Worm (Caenorhabditis elegans) whole organism, young adult: ENCODE data around the gene sart-3.

Experiments
- B0019.2 ChIP-seq: fragments of 200-800 bp; sonication (Bioruptor generic); conservative IDR thresholded peaks from 2 replicates; pipeline ENCODE4 v1.3.6; 2022; ENCODE audit warnings: missing genetic modification reagents, missing genetic modification characterization, missing compliant biosample characterization
- B0035.1 ChIP-seq: sonication (generic microtip); optimal IDR thresholded peaks from 2 replicates; lab custom pipeline; 2016; ENCODE audit warnings: missing genetic modification characterization, mild to moderate bottlenecking, missing compliant biosample characterization, missing genotype, missing genetic modification reagents
- C06A6.2 ChIP-seq: fragments of 200-800 bp; sonication (Bioruptor generic); conservative IDR thresholded peaks from 2 replicates; pipeline ENCODE4 v1.3.6; 2022; ENCODE audit warnings: missing genetic modification characterization, missing compliant biosample characterization
- D2030.7 ChIP-seq: fragments of 200-800 bp; sonication (Bioruptor generic); IDR thresholded peaks from 2 replicates; pipeline ENCODE4 v1.3.6; 2022; ENCODE audit warnings: missing genetic modification reagents, missing genetic modification characterization, missing compliant biosample characterization
- F33H1.4 ChIP-seq: fragments of 200-800 bp; sonication (Bioruptor generic); IDR thresholded peaks from 2 replicates; pipeline ENCODE4 v1.3.6; 2022; ENCODE audit warnings: missing genetic modification reagents, missing genetic modification characterization, missing compliant biosample characterization
- F52B5.7 ChIP-seq: sonication (generic microtip); optimal IDR thresholded peaks from 2 replicates; lab custom pipeline; 2016; ENCODE audit warnings: mild to moderate bottlenecking, missing genetic modification characterization, missing compliant biosample characterization
- T26A5.8 ChIP-seq: sonication (generic microtip); optimal IDR thresholded peaks from 2 replicates; lab custom pipeline; 2016; ENCODE audit warnings: missing genetic modification characterization, missing compliant biosample characterization
- Y53F4B.3 ChIP-seq: fragments of 200-800 bp; sonication (Bioruptor generic); IDR thresholded peaks from 2 replicates; pipeline ENCODE4 v1.3.6; 2022; ENCODE audit warnings: missing genetic modification reagents, missing genetic modification characterization, missing compliant biosample characterization
- Y95B8A.8 ChIP-seq: fragments of 200-800 bp; sonication (Bioruptor generic); IDR thresholded peaks from 2 replicates; pipeline ENCODE4 v1.3.6; 2022; ENCODE audit warnings: missing genetic modification reagents, missing genetic modification characterization, missing compliant biosample characterization
- ZK185.1 ChIP-seq: sonication (generic microtip); optimal IDR thresholded peaks from 2 replicates; lab custom pipeline; 2016; ENCODE audit warnings: mild to moderate bottlenecking, missing genetic modification characterization, missing compliant biosample characterization; ENCODE audit not compliant: poor library complexity, severe bottlenecking
- aptf-3 ChIP-seq: fragments of 200-800 bp; sonication (Bioruptor generic); IDR thresholded peaks from 2 replicates; pipeline ENCODE4 v1.3.6; 2022; ENCODE audit warnings: missing genetic modification characterization, missing compliant biosample characterization
- attf-3 ChIP-seq: fragments of 200-800 bp; sonication (Bioruptor generic); conservative IDR thresholded peaks from 2 replicates; pipeline ENCODE4 v1.3.6; 2022; ENCODE audit warnings: missing genetic modification reagents, missing genetic modification characterization, missing compliant biosample characterization
- attf-5 ChIP-seq: fragments of 200-800 bp; sonication (Bioruptor generic); optimal IDR thresholded peaks from 2 replicates; lab custom pipeline; 2018; ENCODE audit warnings: mild to moderate bottlenecking, missing genetic modification characterization, missing compliant biosample characterization
- cebp-1 ChIP-seq, 2 experiments: fragments of 200-800 bp in 1 of 2; sonication (Bioruptor generic) in 1 of 2; sonication (generic microtip) in 1 of 2; IDR thresholded peaks in 1 of 2; optimal IDR thresholded peaks in 1 of 2; 2 replicates each; pipeline versions ENCODE4 v1.3.6 to Lab custom; 2017 to 2022; ENCODE audit warnings: missing compliant biosample characterization in 2 of 2, missing genetic modification characterization in 2 of 2, mild to moderate bottlenecking in 1 of 2, missing genetic modification reagents in 1 of 2, moderate library complexity in 1 of 2
- ceh-40 ChIP-seq: fragments of 200-800 bp; sonication (Bioruptor generic); IDR thresholded peaks from 2 replicates; pipeline ENCODE4 v1.3.6; 2022; ENCODE audit warnings: missing genetic modification characterization, missing compliant biosample characterization
- chd-7 ChIP-seq: sonication (generic microtip); optimal IDR thresholded peaks from 2 replicates; lab custom pipeline; 2016; ENCODE audit warnings: mild to moderate bottlenecking, missing genetic modification characterization, moderate library complexity, missing compliant biosample characterization
- egrh-3 ChIP-seq: fragments of 200-800 bp; sonication (Bioruptor generic); IDR thresholded peaks from 2 replicates; pipeline ENCODE4 v1.3.6; 2022; ENCODE audit warnings: missing genetic modification reagents, missing genetic modification characterization, missing compliant biosample characterization
- ekl-4 ChIP-seq: fragments of 200-800 bp; sonication (Bioruptor generic); IDR thresholded peaks from 2 replicates; pipeline ENCODE4 v1.3.6; 2022; ENCODE audit warnings: missing genetic modification reagents, missing genetic modification characterization, missing compliant biosample characterization
- hlh-26 ChIP-seq: fragments of 200-800 bp; sonication (Bioruptor generic); conservative IDR thresholded peaks from 2 replicates; pipeline ENCODE4 v1.3.6; 2022; ENCODE audit warnings: missing genetic modification reagents, missing genetic modification characterization, missing compliant biosample characterization
- hmg-1.2 ChIP-seq: fragments of 200-800 bp; sonication (Bioruptor generic); IDR thresholded peaks from 2 replicates; pipeline ENCODE4 v1.3.6; 2022; ENCODE audit warnings: missing genetic modification reagents, missing genetic modification characterization, missing compliant biosample characterization
- lin-26 ChIP-seq: fragments of 200-800 bp; sonication (Bioruptor generic); IDR thresholded peaks from 2 replicates; pipeline ENCODE4 v1.3.6; 2022; ENCODE audit warnings: missing genetic modification reagents, missing genetic modification characterization, missing compliant biosample characterization
- lin-35 ChIP-seq, 3 experiments: fragments of 150-350 bp in 2 of 3; sonication (generic microtip) in 1 of 3; optimal IDR thresholded peaks; 2 replicates each; lab custom pipeline; 2014 to 2018; ENCODE audit warnings: missing biosample characterization in 3 of 3, missing genetic modification characterization in 3 of 3, missing genetic modification reagents in 3 of 3
- lin-40 ChIP-seq: sonication (generic microtip); optimal IDR thresholded peaks from 2 replicates; lab custom pipeline; 2016; ENCODE audit warnings: missing genetic modification characterization, mild to moderate bottlenecking, missing compliant biosample characterization, missing genotype, missing genetic modification reagents
- lsl-1 ChIP-seq: fragments of 200-800 bp; sonication (Bioruptor generic); optimal IDR thresholded peaks from 2 replicates; lab custom pipeline; 2018; ENCODE audit warnings: mild to moderate bottlenecking, missing genetic modification characterization, moderate library complexity, missing compliant biosample characterization
- madf-3 ChIP-seq: fragments of 200-800 bp; sonication (Bioruptor generic); IDR thresholded peaks from 2 replicates; pipeline ENCODE4 v1.3.6; 2022; ENCODE audit warnings: missing genetic modification reagents, missing genetic modification characterization, missing compliant biosample characterization
- madf-6 ChIP-seq: fragments of 200-800 bp; sonication (Bioruptor generic); IDR thresholded peaks from 2 replicates; pipeline ENCODE4 v1.3.6; 2022; ENCODE audit warnings: missing genetic modification reagents, missing genetic modification characterization, missing compliant biosample characterization
- madf-8 ChIP-seq: fragments of 200-800 bp; sonication (Bioruptor generic); conservative IDR thresholded peaks from 2 replicates; pipeline ENCODE4 v1.3.6; 2022; ENCODE audit warnings: missing genetic modification reagents, missing genetic modification characterization, missing compliant biosample characterization
- mcd-1 ChIP-seq: fragments of 200-800 bp; sonication (Bioruptor generic); IDR thresholded peaks from 2 replicates; pipeline ENCODE4 v1.3.6; 2022; ENCODE audit warnings: missing genetic modification reagents, missing genetic modification characterization, missing compliant biosample characterization
- mel-28 ChIP-seq: sonication (generic microtip); optimal IDR thresholded peaks from 2 replicates; lab custom pipeline; 2016; ENCODE audit warnings: borderline replicate concordance, mild to moderate bottlenecking, missing genetic modification characterization, missing compliant biosample characterization
- mes-4 ChIP-seq: sonication (generic microtip); optimal IDR thresholded peaks from 2 replicates; lab custom pipeline; 2016; ENCODE audit warnings: missing genotype, missing genetic modification characterization, missing compliant biosample characterization
- nfyb-1 ChIP-seq: fragments of 200-800 bp; sonication (Bioruptor generic); IDR thresholded peaks from 2 replicates; pipeline ENCODE4 v1.3.6; 2022; ENCODE audit warnings: missing genetic modification reagents, missing genetic modification characterization, missing compliant biosample characterization
- nhr-120 ChIP-seq: fragments of 200-800 bp; sonication (Bioruptor generic); IDR thresholded peaks from 2 replicates; pipeline ENCODE4 v1.3.6; 2022; ENCODE audit warnings: missing genetic modification characterization, missing compliant biosample characterization
- nhr-80 ChIP-seq: sonication (generic microtip); optimal IDR thresholded peaks from 2 replicates; lab custom pipeline; 2016; ENCODE audit warnings: missing genetic modification characterization, missing compliant biosample characterization
- pbrm-1 ChIP-seq: fragments of 200-800 bp; sonication (Bioruptor generic); IDR thresholded peaks from 2 replicates; pipeline ENCODE4 v1.3.6; 2022; ENCODE audit warnings: missing genetic modification reagents, missing genetic modification characterization, missing compliant biosample characterization
- repo-1 ChIP-seq: sonication (generic microtip); optimal IDR thresholded peaks from 2 replicates; lab custom pipeline; 2017; ENCODE audit warnings: mild to moderate bottlenecking, missing genetic modification characterization, missing compliant biosample characterization
- rpc-1 ChIP-seq, 2 experiments: fragments of 150-350 bp in 1 of 2; sonication (generic microtip) in 1 of 2; optimal IDR thresholded peaks; 2 replicates each; lab custom pipeline; 2014 to 2018; ENCODE audit warnings: missing biosample characterization in 1 of 2, missing genetic modification characterization in 1 of 2, missing genetic modification reagents in 1 of 2, missing genotype in 1 of 2
- snpc-1.1 ChIP-seq: sonication (generic microtip); optimal IDR thresholded peaks from 2 replicates; lab custom pipeline; 2017; ENCODE audit warnings: missing genetic modification characterization, mild to moderate bottlenecking, missing compliant biosample characterization, antibody characterized with exemption, moderate library complexity, missing genotype, missing genetic modification reagents; ENCODE audit not compliant: insufficient read depth
- snpc-1.3 ChIP-seq: sonication (generic microtip); optimal IDR thresholded peaks from 2 replicates; lab custom pipeline; 2017; ENCODE audit warnings: missing genetic modification characterization, mild to moderate bottlenecking, missing compliant biosample characterization, antibody characterized with exemption, moderate library complexity, missing genotype, missing genetic modification reagents; ENCODE audit not compliant: insufficient read depth
- somi-1 ChIP-seq: fragments of 200-800 bp; sonication (Bioruptor generic); optimal IDR thresholded peaks from 2 replicates; lab custom pipeline; 2018; ENCODE audit warnings: mild to moderate bottlenecking, missing genetic modification characterization, missing compliant biosample characterization
- unc-130 ChIP-seq: sonication (generic microtip); optimal IDR thresholded peaks from 2 replicates; lab custom pipeline; 2016; ENCODE audit warnings: missing genetic modification reagents, missing genetic modification characterization, missing compliant biosample characterization
- xnd-1 ChIP-seq: sonication (generic microtip); optimal IDR thresholded peaks from 2 replicates; lab custom pipeline; 2016; ENCODE audit warnings: missing genotype, missing genetic modification reagents, missing genetic modification characterization, missing compliant biosample characterization

sart-3 gene

ce11 chrIV:11307770-11308169 lies 25.0 kb downstream of the sart-3 start:
- no peak for TF ChIP-seq nfyb-1 (GFP tag; lab: Robert Waterston, UW)
- TF ChIP-seq lin-35 (GFP tag; optimal IDR thresholded peaks at IDR 0.05; lab: Kevin White, UChicago), result no peak
- no peak for TF ChIP-seq B0035.1 (tag; lab: Kevin White, UChicago)
- TF ChIP-seq C06A6.2, result no peak
- TF ChIP-seq unc-130 (GFP tag; lab: Kevin White, UChicago), result no peak
- TF ChIP-seq lin-26 (GFP tag; lab: Robert Waterston, UW), result no peak
- no peak for TF ChIP-seq attf-5 (GFP tag; lab: Kevin White, UChicago)
- TF ChIP-seq B0019.2, result no peak
- TF ChIP-seq nhr-120 (GFP tag; lab: Robert Waterston, UW), result no peak
- TF ChIP-seq somi-1, result no peak
- TF ChIP-seq D2030.7 (GFP tag; lab: Robert Waterston, UW), result no peak
- TF ChIP-seq aptf-3, result no peak
- TF ChIP-seq madf-3 (GFP tag; lab: Robert Waterston, UW), result no peak
- TF ChIP-seq snpc-1.3, result no peak
- no peak for TF ChIP-seq hlh-26 (GFP tag; lab: Robert Waterston, UW)
- TF ChIP-seq madf-6 (GFP tag; lab: Robert Waterston, UW), result no peak
- TF ChIP-seq chd-7 (tag; lab: Kevin White, UChicago), result no peak
- TF ChIP-seq Y95B8A.8 (GFP tag; lab: Robert Waterston, UW), result no peak
- TF ChIP-seq mel-28 (tag; lab: Kevin White, UChicago), result no peak
- TF ChIP-seq egrh-3 (GFP tag; lab: Robert Waterston, UW), result no peak

- no peak for TF ChIP-seq mes-4
- TF ChIP-seq nhr-80 (tag; lab: Kevin White, UChicago), result peak; percentile 18
- TF ChIP-seq attf-3, result no peak
- no peak for TF ChIP-seq repo-1 (tag; lab: Kevin White, UChicago)
- no peak for TF ChIP-seq pbrm-1 (GFP tag; lab: Robert Waterston, UW)
Measured at ce11 chrIV:11306548-11306947, 26.2 kb downstream of the sart-3 start, which contains the start of gene B0035.13. Gene B0035.13, minus strand, starts transcription at chrIV:11306720.

- TF ChIP-seq ceh-40 (GFP tag; lab: Robert Waterston, UW) (no peak), ZK185.1 (tag; lab: Kevin White, UChicago) (no peak), T26A5.8 (tag; lab: Kevin White, UChicago) (no peak), attf-5 (GFP tag; lab: Kevin White, UChicago) (no peak)
Measured at ce11 chrIV:11304970-11305369, 27.8 kb downstream of the sart-3 start.

DNA sequence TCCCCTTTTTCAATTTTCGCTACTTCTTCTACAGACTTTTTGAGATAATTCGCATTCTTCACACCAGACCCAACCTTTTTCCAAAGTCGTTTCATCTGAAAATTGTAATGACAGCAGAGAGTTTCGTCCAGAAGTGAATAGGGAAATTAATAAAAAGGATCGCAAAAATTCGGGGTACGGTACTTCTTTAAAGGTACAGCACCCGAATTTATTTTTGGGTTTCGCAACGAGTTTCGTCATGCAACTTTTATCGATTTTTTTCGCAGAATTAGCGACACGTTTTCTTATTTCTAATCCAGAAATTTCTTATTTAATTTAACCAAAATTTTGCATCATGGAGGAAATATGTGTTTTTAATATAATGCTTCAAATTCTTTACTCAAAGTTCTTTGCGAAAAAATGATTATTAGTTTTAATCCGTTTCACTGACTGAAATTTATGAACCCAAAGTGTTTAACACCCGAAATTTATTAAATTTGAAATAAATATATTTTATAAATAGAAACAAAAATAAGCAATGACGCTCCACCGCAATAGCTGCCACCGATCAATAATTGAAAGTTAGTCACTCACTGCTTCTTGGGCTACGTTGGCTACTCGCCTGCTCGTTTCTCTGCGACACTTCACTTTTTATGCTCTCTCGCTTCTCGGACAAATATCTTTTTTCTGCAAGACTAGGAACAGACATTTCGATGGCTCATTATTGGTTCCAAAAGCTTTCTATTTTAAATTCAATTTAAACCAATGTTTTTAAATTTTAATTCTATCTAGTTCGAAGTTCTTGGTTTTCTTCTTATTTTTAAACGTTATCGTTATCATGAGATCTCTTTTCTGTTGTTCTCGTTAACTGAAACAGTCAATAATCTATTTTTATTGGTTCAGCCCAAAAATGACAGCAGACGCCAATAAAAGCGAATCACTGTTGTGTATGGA lies 34.3 kb downstream of the sart-3 start, which contains the start of the genes B0035.15 and dnj-1:
B0035.15 (minus strand) TSS at position 99 of the 933 bp plus-strand sequence.
dnj-1 (plus strand) TSS at position 883 of the 933 bp plus-strand sequence.
- TF ChIP-seq madf-6 (GFP tag; lab: Robert Waterston, UW), result peak; percentile 78
- TF ChIP-seq Y53F4B.3, result no peak
- TF ChIP-seq xnd-1 (tag; lab: Kevin White, UChicago), result peak; percentile 69
- no peak for TF ChIP-seq snpc-1.1 (tag; lab: Kevin White, UChicago)
- peak; percentile 30; the same call in 1 of the 2 replicates for TF ChIP-seq hmg-1.2
- TF ChIP-seq lsl-1 (GFP tag; lab: Kevin White, UChicago), result peak; percentile 82
- TF ChIP-seq mcd-1, result peak; percentile 68
- TF ChIP-seq cebp-1 (GFP tag; IDR thresholded peaks at IDR 0.05; lab: Robert Waterston, UW), result no peak
- peak; percentile 42 for TF ChIP-seq cebp-1 (tag; optimal IDR thresholded peaks at IDR 0.05; lab: Kevin White, UChicago)
- peak; percentile 34; the same call in 1 of the 2 replicates for TF ChIP-seq madf-8 (GFP tag; lab: Robert Waterston, UW)
- TF ChIP-seq lin-40 (tag; lab: Kevin White, UChicago), result peak; percentile 19
- TF ChIP-seq F33H1.4 (GFP tag; lab: Robert Waterston, UW), result peak; percentile 81
- TF ChIP-seq F52B5.7 (tag; lab: Kevin White, UChicago), result no peak
- TF ChIP-seq D2030.7 (GFP tag; lab: Robert Waterston, UW), result 0 out of 2 replicates have a peak, but pooled peaks have one; percentile 19
- no peak for TF ChIP-seq ekl-4 (GFP tag; lab: Robert Waterston, UW)
- TF ChIP-seq chd-7 (tag; lab: Kevin White, UChicago), result no peak
- TF ChIP-seq madf-3 (GFP tag; lab: Robert Waterston, UW), result 0 out of 2 replicates have a peak, but pooled peaks have one; percentile 19
- no peak for TF ChIP-seq rpc-1 (optimal IDR thresholded peaks at IDR 0.05; lab: Kevin White, UChicago)
- no peak for TF ChIP-seq rpc-1 (tag; optimal IDR thresholded peaks at IDR 0.05; lab: Kevin White, UChicago)
